Worm (Caenorhabditis elegans) whole organism, mixed stage, embryonic: Measurements from ENCODE around the gene bath-31.

ENCODE experiments used
- M03D4.4 ChIP-seq: sonication (generic microtip); optimal IDR thresholded peaks from 2 replicates; lab custom pipeline; 2017; ENCODE audit warnings: mild to moderate bottlenecking, missing genetic modification characterization, missing compliant biosample characterization
- blmp-1 ChIP-seq: fragments of 150-350 bp; optimal IDR thresholded peaks from 2 replicates; lab custom pipeline; 2014; ENCODE audit warnings: missing biosample characterization, missing genetic modification characterization
- ceh-39 ChIP-seq: fragments of 150-350 bp; optimal IDR thresholded peaks from 2 replicates; lab custom pipeline; 2014; ENCODE audit warnings: missing biosample characterization, missing genetic modification characterization
- ceh-43 ChIP-seq: fragments of 200-800 bp; sonication (Bioruptor generic); optimal IDR thresholded peaks from 2 replicates; lab custom pipeline; 2018; ENCODE audit warnings: mild to moderate bottlenecking, missing genetic modification characterization, moderate library complexity, missing compliant biosample characterization
- ceh-83 ChIP-seq: fragments of 200-800 bp; sonication (Bioruptor generic); optimal IDR thresholded peaks from 2 replicates; lab custom pipeline; 2018; ENCODE audit warnings: mild to moderate bottlenecking, missing genetic modification characterization, missing compliant biosample characterization
- ces-1 ChIP-seq: fragments of 150-350 bp; optimal IDR thresholded peaks from 2 replicates; lab custom pipeline; 2014; ENCODE audit warnings: missing biosample characterization, missing genetic modification reagents, missing genetic modification characterization
- cnd-1 ChIP-seq: fragments of 200-800 bp; sonication (Bioruptor generic); optimal IDR thresholded peaks from 2 replicates; lab custom pipeline; 2018; ENCODE audit warnings: mild to moderate bottlenecking, missing genetic modification characterization, missing compliant biosample characterization
- drap-1 ChIP-seq: fragments of 200-800 bp; sonication (Bioruptor generic); optimal IDR thresholded peaks from 3 replicates; lab custom pipeline; 2018; ENCODE audit warnings: mild to moderate bottlenecking, missing genetic modification characterization, missing compliant biosample characterization
- elt-1 ChIP-seq: sonication (generic microtip); optimal IDR thresholded peaks from 2 replicates; lab custom pipeline; 2017; ENCODE audit warnings: missing genetic modification characterization, mild to moderate bottlenecking, missing compliant biosample characterization, antibody characterized with exemption, moderate library complexity, borderline replicate concordance; ENCODE audit not compliant: insufficient read depth
- elt-3 ChIP-seq: fragments of 150-350 bp; optimal IDR thresholded peaks from 2 replicates; lab custom pipeline; 2014; ENCODE audit warnings: missing biosample characterization, missing genetic modification characterization
- flh-1 ChIP-seq: fragments of 200-800 bp; sonication (Bioruptor generic); optimal IDR thresholded peaks from 2 replicates; lab custom pipeline; 2018; ENCODE audit warnings: mild to moderate bottlenecking, missing genetic modification characterization, moderate library complexity, missing compliant biosample characterization
- ham-2 ChIP-seq: fragments of 200-800 bp; sonication (Bioruptor generic); optimal IDR thresholded peaks from 2 replicates; lab custom pipeline; 2018; ENCODE audit warnings: mild to moderate bottlenecking, missing genetic modification characterization, missing compliant biosample characterization
- hlh-1 ChIP-seq: fragments of 150-350 bp; optimal IDR thresholded peaks from 2 replicates; lab custom pipeline; 2014; ENCODE audit warnings: missing biosample characterization, missing genetic modification reagents, missing genetic modification characterization
- lin-13 ChIP-seq: fragments of 150-350 bp; optimal IDR thresholded peaks from 2 replicates; lab custom pipeline; 2014; ENCODE audit warnings: missing biosample characterization, missing genetic modification characterization
- lin-32 ChIP-seq: fragments of 200-800 bp; sonication (Bioruptor generic); optimal IDR thresholded peaks from 2 replicates; lab custom pipeline; 2018; ENCODE audit warnings: mild to moderate bottlenecking, missing genetic modification characterization, missing compliant biosample characterization
- lsy-2 ChIP-seq: fragments of 150-350 bp; optimal IDR thresholded peaks from 2 replicates; lab custom pipeline; 2014; ENCODE audit warnings: missing biosample characterization, missing genetic modification characterization
- mls-2 ChIP-seq: sonication (generic microtip); optimal IDR thresholded peaks from 2 replicates; lab custom pipeline; 2016; ENCODE audit warnings: mild to moderate bottlenecking, missing genetic modification characterization, moderate library complexity, missing compliant biosample characterization
- nhr-2 ChIP-seq: fragments of 150-350 bp; optimal IDR thresholded peaks from 2 replicates; lab custom pipeline; 2014; ENCODE audit warnings: missing biosample characterization, missing genetic modification characterization
- nhr-237 ChIP-seq: fragments of 150-350 bp; optimal IDR thresholded peaks from 2 replicates; lab custom pipeline; 2014; ENCODE audit warnings: missing biosample characterization, missing genetic modification characterization
- nhr-28 ChIP-seq: fragments of 150-350 bp; optimal IDR thresholded peaks from 2 replicates; lab custom pipeline; 2014; ENCODE audit warnings: missing biosample characterization, missing genetic modification characterization
- nhr-76 ChIP-seq: sonication (generic microtip); optimal IDR thresholded peaks from 2 replicates; lab custom pipeline; 2017; ENCODE audit warnings: missing biosample characterization, missing genetic modification characterization
- pha-4 ChIP-seq: fragments of 150-350 bp; optimal IDR thresholded peaks from 2 replicates; lab custom pipeline; 2018; ENCODE audit warnings: missing biosample characterization, missing genetic modification reagents, missing genetic modification characterization
- sem-2 ChIP-seq: fragments of 200-800 bp; sonication (Bioruptor generic); optimal IDR thresholded peaks from 2 replicates; lab custom pipeline; 2018; ENCODE audit warnings: mild to moderate bottlenecking, missing genetic modification characterization, missing compliant biosample characterization
- snpc-4 ChIP-seq: fragments of 150-350 bp; optimal IDR thresholded peaks from 2 replicates; lab custom pipeline; 2014; ENCODE audit warnings: missing biosample characterization, missing genetic modification characterization
- sptf-1 ChIP-seq: sonication (generic microtip); optimal IDR thresholded peaks from 2 replicates; lab custom pipeline; 2017; ENCODE audit warnings: mild to moderate bottlenecking, missing genetic modification characterization, moderate library complexity, missing compliant biosample characterization
- tbx-8 ChIP-seq: fragments of 200-800 bp; sonication (Bioruptor generic); optimal IDR thresholded peaks from 2 replicates; lab custom pipeline; 2018; ENCODE audit warnings: mild to moderate bottlenecking, missing genetic modification characterization, moderate library complexity, missing compliant biosample characterization
- unc-120 ChIP-seq: sonication (generic microtip); optimal IDR thresholded peaks from 2 replicates; lab custom pipeline; 2017; ENCODE audit warnings: missing genetic modification characterization, missing compliant biosample characterization; ENCODE audit not compliant: poor library complexity, severe bottlenecking
- unc-39 ChIP-seq: fragments of 150-350 bp; optimal IDR thresholded peaks from 2 replicates; lab custom pipeline; 2014; ENCODE audit warnings: missing biosample characterization, missing genetic modification characterization
- unc-62 ChIP-seq: fragments of 150-350 bp; optimal IDR thresholded peaks from 2 replicates; lab custom pipeline; 2014; ENCODE audit warnings: missing biosample characterization, missing genetic modification reagents, missing genetic modification characterization
- zip-8 ChIP-seq: fragments of 150-350 bp; optimal IDR thresholded peaks from 2 replicates; lab custom pipeline; 2014; ENCODE audit warnings: missing biosample characterization, missing genetic modification characterization
- ztf-11 ChIP-seq: fragments of 150-350 bp; optimal IDR thresholded peaks from 2 replicates; lab custom pipeline; 2014; ENCODE audit warnings: missing biosample characterization, missing genetic modification characterization

Gene bath-31

ce11 chrII:3714595-3714994, 17.2 kb upstream of the bath-31 start, which contains the start of gene srh-100:
Gene srh-100 (minus strand): TSS chrII:3714695.
- TF ChIP-seq sptf-1 (no peak), ztf-11 (tag; lab: Kevin White, UChicago) (no peak), lin-32 (GFP tag; lab: Kevin White, UChicago) (no peak), mls-2 (no peak), tbx-8 (GFP tag; lab: Kevin White, UChicago) (no peak), cnd-1 (tag; lab: Kevin White, UChicago) (no peak), lin-13 (no peak), M03D4.4 (tag; lab: Kevin White, UChicago) (no peak)

ce11 chrII:3716455-3716854, 15.3 kb upstream of the bath-31 start, which contains the start of gene srh-99:
Gene srh-99 (minus strand): TSS chrII:3716555.
- TF ChIP-seq zip-8 (tag; lab: Kevin White, UChicago) (no peak), flh-1 (GFP tag; lab: Kevin White, UChicago) (no peak), nhr-237 (no peak), unc-120 (tag; lab: Kevin White, UChicago) (no peak), unc-62 (no peak), lin-32 (GFP tag; lab: Kevin White, UChicago) (no peak), snpc-4 (tag; lab: Kevin White, UChicago) (no peak), blmp-1 (tag; lab: Kevin White, UChicago) (no peak), ceh-43 (GFP tag; lab: Kevin White, UChicago) (no peak), pha-4 (tag; lab: Kevin White, UChicago) (no peak), hlh-1 (no peak), elt-3 (tag; lab: Kevin White, UChicago) (no peak), ces-1 (no peak), nhr-28 (tag; lab: Kevin White, UChicago) (no peak)

ce11 chrII:3716961-3717360, 14.8 kb upstream of the bath-31 start, which contains the start of gene fbxc-52:
Gene fbxc-52 (plus strand): TSS chrII:3717261.
- TF ChIP-seq ham-2 (GFP tag; lab: Kevin White, UChicago) (no peak), elt-1 (tag; lab: Kevin White, UChicago) (no peak), ceh-39 (tag; lab: Kevin White, UChicago) (no peak), snpc-4 (tag; lab: Kevin White, UChicago) (no peak), nhr-76 (tag; lab: Kevin White, UChicago) (no peak), mls-2 (no peak), flh-1 (GFP tag; lab: Kevin White, UChicago) (no peak), nhr-2 (no peak), lsy-2 (tag; lab: Kevin White, UChicago) (no peak), ceh-43 (GFP tag; lab: Kevin White, UChicago) (no peak), ztf-11 (tag; lab: Kevin White, UChicago) (no peak)
- TF ChIP-seq, all 35 proteins: peak for 0

ce11 chrII:3721016-3721415, 10.8 kb upstream of the bath-31 start, which contains the start of gene C46E10.3:
Gene C46E10.3 (plus strand): TSS chrII:3721316.
- TF ChIP-seq sptf-1: no peak
- TF ChIP-seq sem-2: no peak

- TF ChIP-seq lin-32 (GFP tag; lab: Kevin White, UChicago) (no peak), unc-39 (tag; lab: Kevin White, UChicago) (no peak), snpc-4 (tag; lab: Kevin White, UChicago) (no peak), M03D4.4 (tag; lab: Kevin White, UChicago) (no peak), unc-62 (no peak), lin-13 (no peak), ceh-39 (tag; lab: Kevin White, UChicago) (no peak), ztf-11 (tag; lab: Kevin White, UChicago) (no peak), nhr-76 (tag; lab: Kevin White, UChicago) (no peak), tbx-8 (GFP tag; lab: Kevin White, UChicago) (no peak), elt-1 (tag; lab: Kevin White, UChicago) (no peak), blmp-1 (tag; lab: Kevin White, UChicago) (no peak), drap-1 (GFP tag; lab: Kevin White, UChicago) (no peak), ceh-83 (GFP tag; lab: Kevin White, UChicago) (no peak)
- TF ChIP-seq, all 35 proteins: peak for 0
Observed at ce11 chrII:3724175-3724715, 7.5 kb upstream of the bath-31 start, which contains the start of gene C46E10.1. Gene C46E10.1 (plus strand): TSS chrII:3724225.
